Fruit fly (Drosophila melanogaster) whole organism, adult: ENCODE measurements around the gene Ltn1.

Experiments used
- CG7045 ChIP-seq: fragments of 200-800 bp; sonication (Bioruptor generic); optimal IDR thresholded peaks from 2 replicates; lab custom pipeline; 2017; ENCODE audit warnings: missing biosample characterization, mild to moderate bottlenecking, missing genetic modification characterization
- kay ChIP-seq: fragments of 200-800 bp; sonication (Bioruptor generic); peaks from one replicate; lab custom pipeline; 2016; ENCODE audit warnings: missing biosample characterization, missing genetic modification characterization, borderline replicate concordance
- toe ChIP-seq: fragments of 200-800 bp; sonication (Bioruptor generic); optimal IDR thresholded peaks from 2 replicates; lab custom pipeline; 2016; ENCODE audit warnings: missing biosample characterization, missing genetic modification characterization

- TF ChIP-seq kay (GFP tag; lab: Kevin White, UChicago) (no peak), CG7045 (GFP tag; lab: Kevin White, UChicago) (no peak), toe (GFP tag; lab: Kevin White, UChicago) (no peak)
Measured at dm6 chr3L:19557197-19557995, 5.3 kb upstream of the Ltn1 start.
